Fruit fly (Drosophila melanogaster): ENCODE results near the gene CG12155.

Gene CG12155

dm6 chrX:7706398-7707349, 21.9 kb upstream of the CG12155 start (continued):
- TF ChIP-seq vnd (GFP tag; IDR thresholded peaks at IDR 0.05; ENCODE audit: partially characterized antibody) (no peak), pzg (GFP tag; optimal IDR thresholded peaks at IDR 0.05) (peak; percentile 20), CG17186 (GFP tag; optimal IDR thresholded peaks at IDR 0.05) (peak; percentile 67), jigr1 (GFP tag; IDR thresholded peaks at IDR 0.05) (peak; percentile 95), Mrtf (GFP tag; IDR thresholded peaks at IDR 0.05) (peak; percentile 98), CG10321 (GFP tag; IDR thresholded peaks at IDR 0.05) (peak; percentile 85), cato (GFP tag; optimal IDR thresholded peaks at IDR 0.05; ENCODE audit: borderline replicate concordance) (peak; percentile 87), Sry-δ (GFP tag; optimal IDR thresholded peaks at IDR 0.05) (no peak), CG14050 (GFP tag; IDR thresholded peaks at IDR 0.05) (peak; percentile 97), CG1602 (GFP tag; optimal IDR thresholded peaks at IDR 0.05) (peak; percentile 94), Mes4 (GFP tag; optimal IDR thresholded peaks at IDR 0.05) (peak; percentile 52), chm (GFP tag; IDR thresholded peaks at IDR 0.05) (peak; percentile 98), CG5245 (GFP tag; optimal IDR thresholded peaks at IDR 0.05) (peak; percentile 93), ranshi (GFP tag; IDR thresholded peaks at IDR 0.05) (peak; percentile 99), CHES-1-like (GFP tag; optimal IDR thresholded peaks at IDR 0.05) (peak; percentile 93), oc (tag; optimal IDR thresholded peaks at IDR 0.05) (peak; percentile 98), CG13775 (GFP tag; optimal IDR thresholded peaks at IDR 0.05) (peak; percentile 94), CG18764 (GFP tag; optimal IDR thresholded peaks at IDR 0.05) (peak; percentile 90), nom (GFP tag; optimal IDR thresholded peaks at IDR 0.05) (peak; percentile 98), CG11723 (GFP tag; optimal IDR thresholded peaks at IDR 0.05) (peak; percentile 94), sc (optimal IDR thresholded peaks at IDR 0.05) (no peak), sc (GFP tag; optimal IDR thresholded peaks at IDR 0.05) (peak; percentile 90), CG1832 (GFP tag; optimal IDR thresholded peaks at IDR 0.05) (no peak), Hr78 (GFP tag; optimal IDR thresholded peaks at IDR 0.05) (peak in 1 of 2 experiments; percentile 91), pan (optimal IDR thresholded peaks at IDR 0.05) (no peak), pan (GFP tag; optimal IDR thresholded peaks at IDR 0.05 in 1 of 2, IDR thresholded peaks at IDR 0.05 in 1 of 2) (peak in 1 of 2 experiments; percentile 99), CG10462 (GFP tag; optimal IDR thresholded peaks at IDR 0.05) (peak; percentile 89), CG6791 (GFP tag; IDR thresholded peaks at IDR 0.05; ENCODE audit: partially characterized antibody) (no peak), CG12942 (GFP tag; optimal IDR thresholded peaks at IDR 0.05) (peak; percentile 95), zfh2 (GFP tag; optimal IDR thresholded peaks at IDR 0.05) (peak; percentile 85), ase (GFP tag; IDR thresholded peaks at IDR 0.05) (peak; percentile 98), CG10147 (GFP tag; optimal IDR thresholded peaks at IDR 0.05) (peak; percentile 98), CG6765 (GFP tag; optimal IDR thresholded peaks at IDR 0.05) (peak; percentile 97), crp (GFP tag; optimal IDR thresholded peaks at IDR 0.05) (peak in 1 of 2 experiments; percentile 64), tll (GFP tag; optimal IDR thresholded peaks at IDR 0.05) (peak in 1 of 2 experiments; percentile 54), CG12236 (GFP tag; optimal IDR thresholded peaks at IDR 0.05) (no peak), CG11695 (GFP tag; IDR thresholded peaks at IDR 0.05) (peak; percentile 98), CG13894 (tag; optimal IDR thresholded peaks at IDR 0.05) (peak; percentile 99), Camta (GFP tag; optimal IDR thresholded peaks at IDR 0.05) (no peak), Pdp1 (GFP tag; optimal IDR thresholded peaks at IDR 0.05) (peak; percentile 69 to 98), Meics (GFP tag; optimal IDR thresholded peaks at IDR 0.05) (peak; percentile 98), pho (GFP tag; optimal IDR thresholded peaks at IDR 0.05) (peak; percentile 80), dimm (GFP tag; IDR thresholded peaks at IDR 0.05) (peak; percentile 96), vvl (GFP tag; IDR thresholded peaks at IDR 0.05) (peak; percentile 99), CG9609 (GFP tag; optimal IDR thresholded peaks at IDR 0.05) (peak; percentile 79), CG7987 (GFP tag; optimal IDR thresholded peaks at IDR 0.05) (peak; percentile 96), Sry-β (GFP tag; optimal IDR thresholded peaks at IDR 0.05) (peak; percentile 66)

All from whole organism, embryonic.